Fruit fly (Drosophila melanogaster) whole organism, wandering third instar larva: ENCODE data around the gene CG15535.

ENCODE experiments used
- CrebA ChIP-seq: fragments of 200-800 bp; sonication (Bioruptor generic); optimal IDR thresholded peaks from 2 replicates; lab custom pipeline; 2016; ENCODE audit warnings: missing biosample characterization, mild to moderate bottlenecking, missing genetic modification characterization, borderline replicate concordance
- Dif ChIP-seq: fragments of 200-275, 200-300 bp; sonication (Bioruptor generic); optimal IDR thresholded peaks from 2 replicates; lab custom pipeline; 2018; ENCODE audit warnings: missing biosample characterization, missing genetic modification characterization; ENCODE audit not compliant: partially characterized antibody
- GATAd ChIP-seq: sonication (Bioruptor generic); optimal IDR thresholded peaks from 2 replicates; lab custom pipeline; 2016; ENCODE audit warnings: missing biosample characterization, missing genetic modification characterization
- Hr78 ChIP-seq: fragments of >200 bp; optimal IDR thresholded peaks from 2 replicates; lab custom pipeline; 2017; ENCODE audit warnings: missing biosample characterization, missing genetic modification characterization
- Hr83 ChIP-seq: fragments of 200-300 bp; sonication (Bioruptor generic); optimal IDR thresholded peaks from 2 replicates; lab custom pipeline; 2016; ENCODE audit warnings: missing biosample characterization, mild to moderate bottlenecking, missing genetic modification characterization, moderate library complexity; ENCODE audit not compliant: poor library complexity, severe bottlenecking
- Mio ChIP-seq: sonication (Bioruptor generic); optimal IDR thresholded peaks from 2 replicates; lab custom pipeline; 2016; ENCODE audit warnings: missing biosample characterization, missing genetic modification characterization
- Myc ChIP-seq: fragments of >200 bp; optimal IDR thresholded peaks from 2 replicates; lab custom pipeline; 2017
- OdsH ChIP-seq: fragments of 200-800 bp; sonication (Bioruptor generic); optimal IDR thresholded peaks from 2 replicates; lab custom pipeline; 2016; ENCODE audit warnings: missing biosample characterization, mild to moderate bottlenecking, missing genetic modification characterization
- Rel ChIP-seq, 2 experiments: fragments of 200-800 bp; sonication (Bioruptor generic) in 1 of 2; optimal IDR thresholded peaks; 2 replicates in 1 of 2; 3 replicates in 1 of 2; lab custom pipeline; 2016 to 2019; ENCODE audit warnings: mild to moderate bottlenecking in 2 of 2, missing biosample characterization in 2 of 2, missing genetic modification characterization in 2 of 2, moderate library complexity in 1 of 2
- Vsx2 ChIP-seq: fragments of 200-300, 225-300 bp; sonication (Bioruptor generic); optimal IDR thresholded peaks from 2 replicates; lab custom pipeline; 2018; ENCODE audit warnings: missing biosample characterization, missing genetic modification characterization; ENCODE audit not compliant: partially characterized antibody
- br ChIP-seq: fragments of 200-800 bp; sonication (Bioruptor generic); optimal IDR thresholded peaks from 2 replicates; lab custom pipeline; 2016; ENCODE audit warnings: missing biosample characterization, missing genetic modification characterization
- brk ChIP-seq: fragments of 200-800 bp; sonication (Bioruptor generic); optimal IDR thresholded peaks from 2 replicates; lab custom pipeline; 2016; ENCODE audit warnings: missing biosample characterization, mild to moderate bottlenecking, missing genetic modification characterization
- dmrt93B ChIP-seq: fragments of 200-800 bp; sonication (Bioruptor generic); optimal IDR thresholded peaks from 2 replicates; lab custom pipeline; 2018; ENCODE audit warnings: missing biosample characterization, mild to moderate bottlenecking, missing genetic modification characterization
- ey ChIP-seq: fragments of 200-800 bp; sonication (Bioruptor generic); optimal IDR thresholded peaks from 2 replicates; lab custom pipeline; 2016; ENCODE audit warnings: missing biosample characterization, missing genetic modification characterization
- fru ChIP-seq: fragments of 200-800 bp; sonication (Bioruptor generic); optimal IDR thresholded peaks from 3 replicates; lab custom pipeline; 2016; ENCODE audit warnings: missing biosample characterization, mild to moderate bottlenecking, missing genetic modification characterization
- lola ChIP-seq: fragments of >200 bp; optimal IDR thresholded peaks from 2 replicates; lab custom pipeline; 2017; ENCODE audit warnings: missing biosample characterization, missing genetic modification characterization
- pan ChIP-seq: fragments of >200 bp; optimal IDR thresholded peaks from 2 replicates; lab custom pipeline; 2017

The CG15535 gene

DNA sequence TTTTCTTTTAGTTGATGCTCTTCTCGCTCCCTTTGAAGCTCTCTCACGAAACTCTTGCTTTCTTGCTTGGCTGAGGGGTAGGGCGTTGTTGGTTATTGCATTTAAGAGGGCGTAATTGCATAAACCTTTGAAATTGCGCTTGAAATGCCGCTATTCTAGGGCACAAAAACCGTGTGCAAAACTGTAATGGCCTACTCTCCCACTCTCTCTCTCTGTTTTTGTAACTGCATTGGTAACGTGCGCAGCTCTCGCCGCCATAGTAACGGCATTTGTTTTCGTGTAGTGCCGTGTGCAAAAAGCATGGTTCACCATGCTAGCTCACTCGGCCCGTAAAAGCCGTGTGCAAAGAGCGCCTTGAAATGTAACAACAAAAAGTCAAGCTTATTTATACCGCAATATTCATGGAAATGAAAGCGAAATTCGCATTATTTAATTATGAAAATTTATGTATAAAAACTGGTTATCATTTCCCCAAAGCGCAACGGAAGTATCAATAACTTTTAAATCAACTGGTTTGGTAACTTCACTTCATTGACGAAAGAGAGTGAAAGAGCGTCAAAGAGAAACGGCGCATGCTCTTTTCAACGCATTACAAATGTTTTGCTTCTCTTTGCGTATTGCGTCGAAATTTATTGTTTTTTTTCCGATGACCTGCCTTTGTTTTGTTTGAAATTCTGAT lies 36.8 kb downstream of the CG15535 start (continued):
- TF ChIP-seq fru (GFP tag; lab: Kevin White, UChicago) = peak; percentile 8
- no peak for TF ChIP-seq brk
- no peak for TF ChIP-seq Myc
- no peak for TF ChIP-seq Hr83
- peak; percentile 98 for TF ChIP-seq Dif (GFP tag; lab: Kevin White, UChicago)
- peak; percentile 98 for TF ChIP-seq Vsx2 (GFP tag; lab: Kevin White, UChicago)

DNA sequence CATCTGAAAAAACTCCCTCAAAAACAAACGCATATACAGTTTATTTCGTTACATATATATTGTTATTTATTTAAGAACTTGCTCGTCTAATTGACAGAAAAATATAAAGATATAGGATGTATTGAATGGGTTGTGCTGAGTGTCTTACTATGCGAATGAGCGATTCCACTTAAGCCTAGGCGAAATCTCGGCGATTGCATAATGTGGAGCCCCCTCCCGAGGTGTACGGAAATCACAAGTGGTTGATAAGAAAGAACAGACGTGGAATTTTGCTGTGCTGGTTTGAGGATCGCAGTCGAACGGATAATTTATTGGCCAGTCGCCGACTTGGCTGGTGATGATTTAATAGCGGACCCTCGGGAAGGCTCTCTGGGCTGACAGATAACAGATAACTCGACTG lies 38.2 kb downstream of the CG15535 start:
- TF ChIP-seq GATAd (GFP tag; lab: Kevin White, UChicago) (no peak), Rel (GFP tag; optimal IDR thresholded peaks at IDR 0.05; lab: Kevin White, UChicago) (no peak), Rel (tag; optimal IDR thresholded peaks at IDR 0.05; lab: Kevin White, UChicago) (peak; percentile 51)

DNA sequence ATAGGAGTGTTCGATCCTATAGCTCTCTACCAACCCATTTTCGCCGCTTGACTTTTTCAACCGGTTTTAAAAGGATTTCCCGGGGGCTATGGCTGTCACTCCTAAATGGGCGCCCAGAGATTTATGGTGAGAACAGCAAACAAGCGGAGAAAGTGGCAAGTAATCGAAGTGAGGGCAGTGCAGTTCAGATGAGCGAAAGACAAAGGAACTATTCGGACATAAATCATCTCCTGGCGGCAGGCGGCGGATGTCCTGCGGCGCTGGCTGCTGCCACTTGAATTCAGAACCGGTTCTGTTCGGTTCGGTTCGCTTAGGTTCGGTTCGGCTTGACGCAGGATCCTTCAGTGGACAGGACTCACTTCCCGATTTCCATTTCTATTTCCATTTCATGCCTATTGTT lies 40.5 kb downstream of the CG15535 start:
- TF ChIP-seq OdsH (no peak), lola (no peak), CrebA (GFP tag; lab: Kevin White, UChicago) (no peak), Hr78 (GFP tag; lab: Kevin White, UChicago) (no peak), ey (GFP tag; lab: Kevin White, UChicago) (no peak), pan (lab: Kevin White, UChicago) (no peak), dmrt93B (GFP tag; lab: Kevin White, UChicago) (no peak), br (GFP tag; lab: Kevin White, UChicago) (no peak), Mio (GFP tag; lab: Kevin White, UChicago) (no peak), fru (GFP tag; lab: Kevin White, UChicago) (no peak)
